Worm (Caenorhabditis elegans) whole organism, L2 larva: ENCODE data around the gene sre-44.
"Not testable (repeated sequence)": the region's sequence is repeated elsewhere in the genome, so short reads cannot be mapped to it uniquely, and the experiment has no call there.

Experiments
- F13H6.1 ChIP-seq: sonication (generic microtip); optimal IDR thresholded peaks from 2 replicates; lab custom pipeline; 2016; ENCODE audit warnings: missing genetic modification characterization, missing compliant biosample characterization
- ZK546.5 ChIP-seq: sonication (generic microtip); optimal IDR thresholded peaks from 2 replicates; lab custom pipeline; 2017; ENCODE audit warnings: missing biosample characterization, missing genetic modification characterization
- alr-1 ChIP-seq: fragments of 150-350 bp; optimal IDR thresholded peaks from 2 replicates; lab custom pipeline; 2014; ENCODE audit warnings: missing biosample characterization, missing genetic modification characterization
- ama-1 ChIP-seq: fragments of 150-350 bp; optimal IDR thresholded peaks from 2 replicates; lab custom pipeline; 2018; ENCODE audit warnings: inconsistent platforms
- blmp-1 ChIP-seq: sonication (generic microtip); optimal IDR thresholded peaks from 2 replicates; lab custom pipeline; 2017; ENCODE audit warnings: missing genetic modification characterization, mild to moderate bottlenecking, missing compliant biosample characterization, antibody characterized with exemption, moderate library complexity; ENCODE audit not compliant: insufficient read depth
- egl-27 ChIP-seq: sonication (generic microtip); optimal IDR thresholded peaks from 3 replicates; lab custom pipeline; 2017; ENCODE audit warnings: missing biosample characterization, missing genetic modification reagents, missing genetic modification characterization
- elt-1 ChIP-seq: fragments of 150-350 bp; optimal IDR thresholded peaks from 2 replicates; lab custom pipeline; 2014; ENCODE audit warnings: missing biosample characterization, missing genetic modification characterization
- lsy-2 ChIP-seq, 2 experiments: fragments of 150-350 bp in 1 of 2; sonication (generic microtip) in 1 of 2; optimal IDR thresholded peaks; 2 replicates each; lab custom pipeline; 2014 to 2017; ENCODE audit warnings: missing biosample characterization in 2 of 2, missing genetic modification characterization in 2 of 2
- nhr-11 ChIP-seq: fragments of 150-350 bp; optimal IDR thresholded peaks from 2 replicates; lab custom pipeline; 2014; ENCODE audit warnings: missing biosample characterization, missing genetic modification characterization
- nhr-12 ChIP-seq: fragments of 150-350 bp; optimal IDR thresholded peaks from 2 replicates; lab custom pipeline; 2014; ENCODE audit warnings: missing biosample characterization, missing genetic modification characterization
- skn-1 ChIP-seq: sonication (generic microtip); optimal IDR thresholded peaks from 2 replicates; lab custom pipeline; 2017; ENCODE audit warnings: missing biosample characterization, missing genetic modification characterization
- snpc-4 ChIP-seq: fragments of 150-350 bp; optimal IDR thresholded peaks from 2 replicates; lab custom pipeline; 2014; ENCODE audit warnings: missing biosample characterization, missing genetic modification characterization
- ztf-11 ChIP-seq: sonication (generic microtip); optimal IDR thresholded peaks from 2 replicates; lab custom pipeline; 2017; ENCODE audit warnings: missing biosample characterization, missing genetic modification characterization

DNA sequence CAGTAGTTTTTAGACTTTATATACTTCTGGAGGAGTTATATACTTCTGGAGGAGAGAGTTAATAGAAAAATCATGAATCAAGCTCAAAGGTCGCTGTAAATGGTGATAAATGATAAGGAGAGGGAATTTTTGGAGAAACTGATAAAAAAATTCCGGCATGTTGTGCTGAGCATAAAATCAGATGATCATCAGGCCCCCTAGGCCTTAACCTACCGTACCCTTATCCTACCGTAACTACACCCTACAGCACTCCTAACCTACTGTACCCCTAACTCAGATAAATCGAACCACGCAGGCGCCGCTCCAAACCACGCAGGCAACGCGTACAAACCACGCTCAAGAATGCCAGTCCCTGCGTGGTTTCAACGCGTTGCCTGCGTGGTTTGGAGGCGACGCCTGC is 50.7 kb downstream of the sre-44 start, which contains the start of gene F01D5.3:
- TF ChIP-seq skn-1 (tag; lab: Kevin White, UChicago); snpc-4 (tag; lab: Kevin White, UChicago); egl-27 (tag; lab: Kevin White, UChicago); nhr-11; lsy-2 (tag; optimal IDR thresholded peaks at IDR 0.05; lab: Kevin White, UChicago); ZK546.5 (tag; lab: Kevin White, UChicago); ztf-11 (tag; lab: Kevin White, UChicago); nhr-12; ama-1 (lab: Kevin White, UChicago); F13H6.1 (tag; lab: Kevin White, UChicago); blmp-1; elt-1; alr-1: not testable (repeated sequence)
